Fruit fly (Drosophila melanogaster) whole organism: ENCODE results near the gene Mul1.

ENCODE experiments used
- CG8478 ChIP-seq: fragments of >200 bp; optimal IDR thresholded peaks from 2 replicates; lab custom pipeline; 2018; ENCODE audit warnings: inconsistent platforms
- Dll ChIP-seq: fragments of >200 bp; optimal IDR thresholded peaks from 2 replicates; lab custom pipeline; 2017
- EcR ChIP-seq, 2 experiments: fragments of >200 bp; optimal IDR thresholded peaks; 2 replicates each; lab custom pipeline; 2017; ENCODE audit warnings: missing biosample characterization in 2 of 2, missing genetic modification characterization in 2 of 2, missing genetic modification reagents in 2 of 2
- pan ChIP-seq: fragments of >200 bp; optimal IDR thresholded peaks from 2 replicates; lab custom pipeline; 2017
- psq ChIP-seq: fragments of >200 bp; optimal IDR thresholded peaks from 2 replicates; lab custom pipeline; 2017
- usp ChIP-seq: fragments of >200 bp; optimal IDR thresholded peaks from 2 replicates; lab custom pipeline; 2017; ENCODE audit warnings: missing biosample characterization, missing genetic modification characterization, mixed read lengths

Gene Mul1

dm6 chr3L:4010122-4010521, 11.1 kb upstream of the Mul1 start:
- no peak for TF ChIP-seq EcR (GFP tag; optimal IDR thresholded peaks at IDR 0.05; lab: Kevin White, UChicago)
- TF ChIP-seq psq, result no peak

DNA sequence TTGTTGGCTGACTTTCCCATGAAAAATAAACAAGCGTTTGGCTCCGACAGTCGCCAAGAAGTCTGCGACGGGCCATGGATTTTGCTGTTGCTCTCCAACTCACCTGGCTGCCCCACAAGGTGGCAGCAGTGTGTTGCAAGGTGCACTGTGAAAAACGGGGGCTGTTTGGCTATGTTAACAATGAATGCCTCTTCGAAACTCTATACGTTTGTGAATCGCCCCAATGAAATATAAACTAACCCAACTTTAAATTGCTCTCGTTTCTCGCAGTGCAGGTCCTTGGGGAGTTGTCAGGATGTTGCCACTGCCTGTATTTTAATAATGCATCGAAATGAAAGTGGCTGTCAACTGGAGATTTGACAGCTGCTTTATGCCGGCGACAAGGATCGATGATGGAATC, 6.9 kb upstream of the Mul1 start:
- no peak for TF ChIP-seq EcR (GFP tag; optimal IDR thresholded peaks at IDR 0.05; lab: Kevin White, UChicago)
- TF ChIP-seq usp (GFP tag; lab: Kevin White, UChicago), result no peak
- no peak for TF ChIP-seq Dll (lab: Kevin White, UChicago)
- TF ChIP-seq pan (lab: Kevin White, UChicago), result no peak
- TF ChIP-seq CG8478 (lab: Kevin White, UChicago), result no peak
- TF ChIP-seq psq, result no peak

dm6 chr3L:4016754-4017153, 4.5 kb upstream of the Mul1 start:
- TF ChIP-seq Dll (lab: Kevin White, UChicago), result no peak
- no peak for TF ChIP-seq psq
- TF ChIP-seq EcR (GFP tag; optimal IDR thresholded peaks at IDR 0.05; lab: Kevin White, UChicago), result no peak
- TF ChIP-seq pan (lab: Kevin White, UChicago), result no peak
- no peak for TF ChIP-seq usp (GFP tag; lab: Kevin White, UChicago)
- TF ChIP-seq CG8478 (lab: Kevin White, UChicago), result no peak

- no peak for TF ChIP-seq CG8478 (lab: Kevin White, UChicago)
- no peak for TF ChIP-seq psq
- TF ChIP-seq usp (GFP tag; lab: Kevin White, UChicago), result no peak
These were observed 2.9 kb upstream of the Mul1 start, which contains the start of gene FoxL1 for dm6 chr3L:4018228-4018928. Gene FoxL1 (plus strand): TSS chr3L:4018878.

DNA sequence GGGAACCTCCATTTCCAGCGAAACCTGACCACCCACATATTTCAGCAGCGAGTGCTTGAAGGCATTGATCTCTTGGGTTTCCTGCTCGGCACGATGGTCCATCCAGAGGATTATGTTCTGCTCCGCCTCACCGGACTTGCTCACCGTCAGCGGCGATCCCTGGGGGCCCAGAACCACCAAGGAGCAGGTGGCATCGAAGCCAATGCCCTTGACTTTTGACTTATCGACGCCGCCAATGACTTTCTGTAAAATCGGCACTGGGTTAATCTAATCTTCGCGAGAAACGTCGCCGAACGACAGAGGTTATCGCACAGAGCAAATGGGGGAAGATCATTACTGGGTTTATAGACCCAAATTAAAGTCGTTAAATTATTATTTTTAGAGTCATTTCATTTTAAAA, 3.2 kb downstream of the Mul1 start:
- TF ChIP-seq CG8478 (lab: Kevin White, UChicago), result no peak
- TF ChIP-seq EcR (GFP tag; optimal IDR thresholded peaks at IDR 0.05; lab: Kevin White, UChicago), result no peak
- no peak for TF ChIP-seq usp (GFP tag; lab: Kevin White, UChicago)
- TF ChIP-seq Dll (lab: Kevin White, UChicago), result no peak
- TF ChIP-seq pan (lab: Kevin White, UChicago), result no peak

dm6 chr3L:4025738-4026505, 4.7 kb downstream of the Mul1 start, which contains the start of gene CG11594:
Gene CG11594 (minus strand): TSS chr3L:4026011.
- no peak for TF ChIP-seq Dll (lab: Kevin White, UChicago)
- TF ChIP-seq CG8478 (lab: Kevin White, UChicago), result no peak
- TF ChIP-seq psq, result no peak
- no peak for TF ChIP-seq pan (lab: Kevin White, UChicago)
- no peak for TF ChIP-seq usp (GFP tag; lab: Kevin White, UChicago)
- no peak for TF ChIP-seq EcR (GFP tag; optimal IDR thresholded peaks at IDR 0.05; lab: Kevin White, UChicago)

- TF ChIP-seq CG8478 (lab: Kevin White, UChicago), result no peak
- no peak for TF ChIP-seq Dll (lab: Kevin White, UChicago)
- TF ChIP-seq pan (lab: Kevin White, UChicago), result no peak
- TF ChIP-seq psq, result no peak
- no peak for TF ChIP-seq EcR (GFP tag; optimal IDR thresholded peaks at IDR 0.05; lab: Kevin White, UChicago)
- no peak for TF ChIP-seq usp (GFP tag; lab: Kevin White, UChicago)
These were observed 5.2 kb downstream of the Mul1 start, which contains the start of gene Gr64a for dm6 chr3L:4026506-4026868. Gene Gr64a (plus strand): TSS chr3L:4026769.

- TF ChIP-seq pan (lab: Kevin White, UChicago), result no peak
- no peak for TF ChIP-seq EcR (GFP tag; optimal IDR thresholded peaks at IDR 0.05; lab: Kevin White, UChicago)
- no peak for TF ChIP-seq usp (GFP tag; lab: Kevin White, UChicago)
- TF ChIP-seq CG8478 (lab: Kevin White, UChicago), result no peak
- no peak for TF ChIP-seq psq
- no peak for TF ChIP-seq Dll (lab: Kevin White, UChicago)
These were observed 7.0 kb downstream of the Mul1 start, which contains the start of the genes Gr64b and Gr64c for dm6 chr3L:4028305-4028704. Gene Gr64b (plus strand): TSS chr3L:4028605. Gene Gr64c (plus strand): TSS chr3L:4028605.

DNA sequence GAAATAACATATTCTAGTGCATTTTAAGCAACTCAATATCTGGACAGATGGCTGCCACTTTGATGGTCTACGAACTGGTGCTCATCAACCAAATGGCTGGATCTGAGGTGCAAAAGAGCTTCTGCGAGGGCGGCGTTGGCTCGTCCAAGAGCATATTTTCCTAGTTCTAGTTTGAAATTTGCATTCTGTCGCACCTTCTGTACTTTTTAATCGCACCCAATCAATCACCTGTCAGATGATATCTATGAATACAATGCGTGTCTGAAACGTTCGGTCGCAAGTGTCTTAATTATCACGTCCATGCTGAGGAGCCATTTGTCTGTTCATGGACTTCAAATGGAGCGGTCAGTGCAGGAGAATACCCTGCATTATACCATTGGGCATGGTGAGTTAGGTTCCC, 10.5 kb downstream of the Mul1 start, which contains the start of the genes Gr64d and Gr64e:
TSS of gene Gr64d (plus strand) at position 301 of the 400 bp plus-strand sequence.
TSS of gene Gr64e (plus strand) at position 380 of the 400 bp plus-strand sequence.
- TF ChIP-seq pan (lab: Kevin White, UChicago) (no peak), Dll (lab: Kevin White, UChicago) (no peak), psq (no peak), EcR (GFP tag; optimal IDR thresholded peaks at IDR 0.05; lab: Kevin White, UChicago) (no peak), usp (GFP tag; lab: Kevin White, UChicago) (no peak), CG8478 (lab: Kevin White, UChicago) (no peak)

dm6 chr3L:4035499-4035898, 14.2 kb downstream of the Mul1 start, which contains the start of gene Gr64f:
Gene Gr64f (plus strand): TSS chr3L:4035799.
- TF ChIP-seq EcR (GFP tag; optimal IDR thresholded peaks at IDR 0.05; lab: Kevin White, UChicago), result no peak
- TF ChIP-seq usp (GFP tag; lab: Kevin White, UChicago), result no peak
- TF ChIP-seq Dll (lab: Kevin White, UChicago), result no peak
- TF ChIP-seq psq, result no peak
- no peak for TF ChIP-seq CG8478 (lab: Kevin White, UChicago)
- no peak for TF ChIP-seq pan (lab: Kevin White, UChicago)

dm6 chr3L:4040247-4040925, 19.1 kb downstream of the Mul1 start, which contains the start of the genes CG11593 and Rcd5:
Gene CG11593 (minus strand): TSS chr3L:4040482.
Gene Rcd5 (plus strand): TSS chr3L:4040529.
- TF ChIP-seq psq, result no peak
- TF ChIP-seq pan (lab: Kevin White, UChicago), result no peak
- no peak for TF ChIP-seq usp (GFP tag; lab: Kevin White, UChicago)
- TF ChIP-seq Dll (lab: Kevin White, UChicago), result no peak
- TF ChIP-seq CG8478 (lab: Kevin White, UChicago), result no peak
- no peak for TF ChIP-seq EcR (GFP tag; optimal IDR thresholded peaks at IDR 0.05; lab: Kevin White, UChicago)
